Fruit fly (Drosophila melanogaster): ENCODE data around the gene Fer1.

The Fer1 gene

DNA sequence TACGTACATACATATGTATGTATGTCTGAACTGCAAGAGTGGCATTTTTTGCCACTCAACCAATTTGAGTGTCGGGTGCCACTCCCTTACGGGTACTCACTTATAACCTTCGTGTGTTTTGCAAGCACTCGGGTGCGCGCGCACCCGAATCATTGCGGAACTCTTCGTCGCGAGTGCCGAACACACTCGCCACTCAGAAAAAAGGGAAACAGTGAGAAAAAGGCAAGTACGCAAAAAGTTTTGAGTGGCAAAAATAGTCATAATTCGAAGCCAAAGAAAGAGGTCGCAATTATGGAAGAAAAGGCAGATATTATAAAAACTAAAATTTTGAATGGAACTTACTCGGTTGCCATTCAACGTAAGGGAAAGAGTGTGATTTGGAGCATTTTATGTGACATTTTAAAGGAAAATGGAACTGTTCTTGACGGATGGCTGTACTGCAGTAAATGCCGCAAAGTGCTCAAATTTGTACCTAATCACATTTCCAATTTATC is 45.6 kb upstream of the Fer1 start (continued):
- no peak for TF ChIP-seq esg (GFP tag; conservative IDR thresholded peaks at IDR 0.05)
- peak; percentile 3 for TF ChIP-seq CG10543 (GFP tag; optimal IDR thresholded peaks at IDR 0.05)
- no peak for TF ChIP-seq CG6813 (GFP tag; optimal IDR thresholded peaks at IDR 0.05)
- TF ChIP-seq Dek (tag; optimal IDR thresholded peaks at IDR 0.05) = no peak
- no peak for TF ChIP-seq pho (GFP tag; optimal IDR thresholded peaks at IDR 0.05)
- TF ChIP-seq CG18011 (GFP tag; optimal IDR thresholded peaks at IDR 0.05) = no peak
- no peak for TF ChIP-seq disco-r (GFP tag; optimal IDR thresholded peaks at IDR 0.05)
- no peak for TF ChIP-seq CG6654 (GFP tag; optimal IDR thresholded peaks at IDR 0.05)
- peak; percentile 25 for TF ChIP-seq CG12659 (GFP tag; optimal IDR thresholded peaks at IDR 0.05)
- TF ChIP-seq bowl (GFP tag; IDR thresholded peaks at IDR 0.05) = no peak
- TF ChIP-seq CG13894 (tag; optimal IDR thresholded peaks at IDR 0.05) = peak; percentile 31
- TF ChIP-seq gcm (GFP tag; optimal IDR thresholded peaks at IDR 0.05) = no peak
- no peak for TF ChIP-seq oc (tag; optimal IDR thresholded peaks at IDR 0.05)
- no peak for TF ChIP-seq scrt (GFP tag; optimal IDR thresholded peaks at IDR 0.05)
- TF ChIP-seq Awh (GFP tag; IDR thresholded peaks at IDR 0.05) = no peak
- no peak for TF ChIP-seq slbo (GFP tag; IDR thresholded peaks at IDR 0.05)
- peak; percentile 90 for TF ChIP-seq z (GFP tag; IDR thresholded peaks at IDR 0.05)
- no peak for TF ChIP-seq CG5180 (GFP tag; optimal IDR thresholded peaks at IDR 0.05)
- no peak for TF ChIP-seq CG8290 (GFP tag; optimal IDR thresholded peaks at IDR 0.05)
- TF ChIP-seq CG8290 (tag; optimal IDR thresholded peaks at IDR 0.05) = peak in 1 of 2 experiments; percentile 48
- peak; percentile 48 for TF ChIP-seq CG9932 (GFP tag; IDR thresholded peaks at IDR 0.05)
- TF ChIP-seq CG17802 (tag; optimal IDR thresholded peaks at IDR 0.05) = no peak
- TF ChIP-seq CG17568 (GFP tag; optimal IDR thresholded peaks at IDR 0.05) = no peak
- no peak for TF ChIP-seq grau (tag; optimal IDR thresholded peaks at IDR 0.05)
- no peak for TF ChIP-seq ems (GFP tag; optimal IDR thresholded peaks at IDR 0.05)
- TF ChIP-seq CG2116 (GFP tag; optimal IDR thresholded peaks at IDR 0.05) = no peak

DNA sequence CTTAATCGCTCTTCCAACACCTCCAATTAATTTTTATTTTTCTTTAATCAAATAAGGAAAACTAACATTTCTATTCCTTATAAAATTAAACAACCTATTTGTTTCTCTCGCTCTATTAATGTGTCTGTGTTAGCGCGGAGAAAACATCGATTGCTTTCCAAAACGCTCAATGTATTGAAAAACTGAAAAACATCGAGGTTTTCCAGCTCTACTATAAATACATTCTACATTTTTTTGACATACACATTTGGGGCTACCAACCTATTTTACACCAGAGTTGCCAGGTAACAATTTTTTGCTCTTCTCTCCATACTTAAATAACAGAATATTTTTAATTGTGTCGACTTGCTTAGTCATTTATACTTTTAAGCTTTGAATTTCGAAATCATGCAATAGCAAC is 44.1 kb upstream of the Fer1 start:
- TF ChIP-seq CG30020 (tag; optimal IDR thresholded peaks at IDR 0.05) (peak; percentile 57), YL-1 (GFP tag; optimal IDR thresholded peaks at IDR 0.05) (peak; percentile 56), CG14965 (GFP tag; optimal IDR thresholded peaks at IDR 0.05; ENCODE audit: borderline replicate concordance) (no peak), her (GFP tag; optimal IDR thresholded peaks at IDR 0.05) (peak; percentile 1), Fer2 (tag; optimal IDR thresholded peaks at IDR 0.05) (no peak), Elba2 (GFP tag; optimal IDR thresholded peaks at IDR 0.05) (no peak), Lim3 (GFP tag; IDR thresholded peaks at IDR 0.05) (no peak), Deaf1 (tag; optimal IDR thresholded peaks at IDR 0.05) (no peak), CG34422 (GFP tag; IDR thresholded peaks at IDR 0.05) (peak; percentile 20; the same call in 1 of the 3 replicates), Dref (GFP tag; IDR thresholded peaks at IDR 0.05) (peak; percentile 61), CG2712 (tag; optimal IDR thresholded peaks at IDR 0.05) (peak; percentile 37), CG7987 (GFP tag; optimal IDR thresholded peaks at IDR 0.05) (no peak), tx (GFP tag; optimal IDR thresholded peaks at IDR 0.05) (no peak), zfh1 (GFP tag; IDR thresholded peaks at IDR 0.05) (0 out of 3 replicates have a peak, but pooled peaks have one; percentile 5), ham (GFP tag; IDR thresholded peaks at IDR 0.05) (no peak), Hmr (GFP tag; optimal IDR thresholded peaks at IDR 0.05) (peak; percentile 26), bbx (GFP tag; IDR thresholded peaks at IDR 0.05; ENCODE audit: partially characterized antibody) (peak; percentile 80), tll (GFP tag; optimal IDR thresholded peaks at IDR 0.05) (no peak), CG13894 (tag; optimal IDR thresholded peaks at IDR 0.05) (no peak), Usf (GFP tag; optimal IDR thresholded peaks at IDR 0.05) (no peak), CrebB (tag; optimal IDR thresholded peaks at IDR 0.05) (no peak), Fer3 (tag; optimal IDR thresholded peaks at IDR 0.05) (no peak), CG14441 (GFP tag; IDR thresholded peaks at IDR 0.05) (no peak), kay (GFP tag; optimal IDR thresholded peaks at IDR 0.05) (peak; percentile 34), Hr3 (GFP tag; optimal IDR thresholded peaks at IDR 0.05) (peak; percentile 30), HmgZ (tag; optimal IDR thresholded peaks at IDR 0.05) (peak; percentile 52)

Data from whole organism, embryonic.